Worm (Caenorhabditis elegans) whole organism, midembryonic: ENCODE data around the gene ugt-41.

Experiments
- T22C8.4 ChIP-seq: fragments of 200-800 bp; sonication (Bioruptor generic); IDR thresholded peaks from 2 replicates; pipeline ENCODE4 v1.3.6; 2022; ENCODE audit warnings: missing genetic modification characterization, missing compliant biosample characterization
- cog-1 ChIP-seq: sonication (generic microtip); optimal IDR thresholded peaks from 2 replicates; lab custom pipeline; 2016; ENCODE audit warnings: missing genetic modification characterization, missing compliant biosample characterization
- flt-1 ChIP-seq: fragments of 200-800 bp; sonication (Bioruptor generic); IDR thresholded peaks from 2 replicates; pipeline ENCODE4 v1.3.6; 2022; ENCODE audit warnings: missing genetic modification characterization, missing compliant biosample characterization
- klf-2 ChIP-seq: fragments of 200-800 bp; sonication (Bioruptor generic); conservative IDR thresholded peaks from 2 replicates; pipeline ENCODE4 v1.3.6; 2022; ENCODE audit warnings: missing genetic modification reagents, missing genetic modification characterization, missing compliant biosample characterization
- med-1 ChIP-seq: sonication (generic microtip); optimal IDR thresholded peaks from 2 replicates; lab custom pipeline; 2017; ENCODE audit warnings: missing genetic modification characterization, mild to moderate bottlenecking, missing compliant biosample characterization, antibody characterized with exemption, missing genetic modification reagents; ENCODE audit not compliant: insufficient read depth
- ref-1 ChIP-seq: fragments of 200-800 bp; sonication (Bioruptor generic); conservative IDR thresholded peaks from 2 replicates; pipeline ENCODE4 v1.3.6; 2022; ENCODE audit warnings: missing genetic modification reagents, missing genetic modification characterization, missing compliant biosample characterization
- tab-1 ChIP-seq: fragments of 200-800 bp; sonication (Bioruptor generic); IDR thresholded peaks from 2 replicates; pipeline ENCODE4 v1.3.6; 2022; ENCODE audit warnings: missing genetic modification characterization, missing compliant biosample characterization
- ztf-23 ChIP-seq: fragments of 200-800 bp; sonication (Bioruptor generic); IDR thresholded peaks from 2 replicates; pipeline ENCODE4 v1.3.6; 2022; ENCODE audit warnings: missing genetic modification reagents, missing genetic modification characterization, missing compliant biosample characterization
- ztf-29 ChIP-seq: fragments of 200-800 bp; sonication (Bioruptor generic); IDR thresholded peaks from 2 replicates; pipeline ENCODE4 v1.3.6; 2022; ENCODE audit warnings: missing genetic modification reagents, missing genetic modification characterization, missing compliant biosample characterization

Gene ugt-41

DNA sequence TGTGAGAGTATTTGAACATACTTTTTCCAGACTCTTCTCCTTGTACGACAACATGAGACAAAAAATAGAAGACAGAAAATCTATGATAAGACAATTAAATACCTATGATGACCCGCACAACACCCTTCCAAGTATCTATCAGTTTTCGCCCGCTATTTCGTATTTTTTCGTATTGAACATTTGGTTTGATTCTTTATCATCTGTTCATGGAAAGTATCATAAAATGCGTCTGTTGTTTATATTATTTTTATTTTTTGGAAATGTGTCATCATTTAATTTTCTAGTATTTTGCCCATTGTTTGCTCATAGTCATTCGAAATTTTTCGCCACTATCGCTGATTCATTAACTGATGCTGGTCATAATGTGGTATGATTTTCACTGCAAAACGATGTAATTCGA is 6.3 kb downstream of the ugt-41 start, which contains the start of gene ugt-39:
ugt-39 (plus strand) TSS at position 54 of the 400 bp plus-strand sequence.
- TF ChIP-seq klf-2 (GFP tag; lab: Robert Waterston, UW) (no peak), ztf-29 (GFP tag; lab: Robert Waterston, UW) (no peak), ztf-23 (GFP tag; lab: Robert Waterston, UW) (no peak), cog-1 (tag; lab: Kevin White, UChicago) (no peak), ref-1 (no peak), tab-1 (GFP tag; lab: Robert Waterston, UW) (no peak), T22C8.4 (GFP tag; lab: Robert Waterston, UW) (no peak), flt-1 (GFP tag; lab: Robert Waterston, UW) (no peak), med-1 (GFP tag; lab: Kevin White, UChicago) (no peak)

ce11 chrV:7156079-7156478 is 7.3 kb downstream of the ugt-41 start, which contains the start of gene F10D2.10:
Gene F10D2.10 (minus strand): TSS chrV:7156179.
- no peak for TF ChIP-seq ztf-29 (GFP tag; lab: Robert Waterston, UW)
- no peak for TF ChIP-seq ztf-23 (GFP tag; lab: Robert Waterston, UW)
- TF ChIP-seq T22C8.4 (GFP tag; lab: Robert Waterston, UW), result no peak
- no peak for TF ChIP-seq med-1 (GFP tag; lab: Kevin White, UChicago)
- TF ChIP-seq flt-1 (GFP tag; lab: Robert Waterston, UW), result no peak
- TF ChIP-seq klf-2 (GFP tag; lab: Robert Waterston, UW), result no peak
- TF ChIP-seq cog-1 (tag; lab: Kevin White, UChicago), result no peak

- TF ChIP-seq cog-1 (tag; lab: Kevin White, UChicago), result no peak
- no peak for TF ChIP-seq med-1 (GFP tag; lab: Kevin White, UChicago)
- no peak for TF ChIP-seq ztf-29 (GFP tag; lab: Robert Waterston, UW)
- no peak for TF ChIP-seq flt-1 (GFP tag; lab: Robert Waterston, UW)
- no peak for TF ChIP-seq tab-1 (GFP tag; lab: Robert Waterston, UW)
- TF ChIP-seq T22C8.4 (GFP tag; lab: Robert Waterston, UW), result no peak
- TF ChIP-seq ztf-23 (GFP tag; lab: Robert Waterston, UW), result no peak
- no peak for TF ChIP-seq klf-2 (GFP tag; lab: Robert Waterston, UW)
- TF ChIP-seq ref-1, result no peak
Observed at ce11 chrV:7153046-7153445, 10.3 kb downstream of the ugt-41 start, which contains the start of gene fat-7. Gene fat-7 (minus strand): TSS chrV:7153146.

DNA sequence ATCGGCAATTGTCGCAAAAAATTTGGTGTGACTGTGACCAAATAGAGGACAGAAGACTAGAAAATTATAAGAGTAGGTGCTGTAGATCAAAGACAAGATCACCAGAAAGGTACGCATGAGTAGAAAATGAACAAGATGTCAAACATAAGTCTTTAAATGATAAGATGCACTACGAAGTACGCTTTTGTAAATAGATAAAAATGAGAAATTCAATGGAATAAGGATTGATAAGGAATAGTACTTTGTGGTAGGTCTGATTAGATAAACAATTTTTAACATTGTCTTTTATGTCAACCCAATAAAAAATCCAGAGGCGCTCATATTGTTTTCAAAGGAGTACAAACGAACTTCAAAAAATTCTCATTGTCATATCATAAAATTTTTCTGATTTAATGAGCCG is 12.8 kb downstream of the ugt-41 start, which contains the start of gene F10D2.8:
F10D2.8 (minus strand) TSS at position 145 of the 400 bp plus-strand sequence.
- TF ChIP-seq tab-1 (GFP tag; lab: Robert Waterston, UW) (no peak), ref-1 (no peak), med-1 (GFP tag; lab: Kevin White, UChicago) (no peak), cog-1 (tag; lab: Kevin White, UChicago) (no peak), ztf-23 (GFP tag; lab: Robert Waterston, UW) (no peak), T22C8.4 (GFP tag; lab: Robert Waterston, UW) (no peak), flt-1 (GFP tag; lab: Robert Waterston, UW) (no peak), ztf-29 (GFP tag; lab: Robert Waterston, UW) (no peak), klf-2 (GFP tag; lab: Robert Waterston, UW) (no peak)

- no peak for TF ChIP-seq T22C8.4 (GFP tag; lab: Robert Waterston, UW)
- TF ChIP-seq ztf-29 (GFP tag; lab: Robert Waterston, UW), result no peak
- TF ChIP-seq ztf-23 (GFP tag; lab: Robert Waterston, UW), result no peak
- TF ChIP-seq ref-1, result no peak
- TF ChIP-seq cog-1 (tag; lab: Kevin White, UChicago), result no peak
- no peak for TF ChIP-seq klf-2 (GFP tag; lab: Robert Waterston, UW)
- TF ChIP-seq tab-1 (GFP tag; lab: Robert Waterston, UW), result no peak
- no peak for TF ChIP-seq flt-1 (GFP tag; lab: Robert Waterston, UW)
- no peak for TF ChIP-seq med-1 (GFP tag; lab: Kevin White, UChicago)
Observed at ce11 chrV:7147370-7147769, 16.0 kb downstream of the ugt-41 start, which contains the start of gene ugt-38. Gene ugt-38 (minus strand): TSS chrV:7147470.

- TF ChIP-seq ref-1 (no peak), klf-2 (GFP tag; lab: Robert Waterston, UW) (no peak), ztf-29 (GFP tag; lab: Robert Waterston, UW) (no peak), med-1 (GFP tag; lab: Kevin White, UChicago) (no peak), tab-1 (GFP tag; lab: Robert Waterston, UW) (no peak), cog-1 (tag; lab: Kevin White, UChicago) (no peak), T22C8.4 (GFP tag; lab: Robert Waterston, UW) (no peak), flt-1 (GFP tag; lab: Robert Waterston, UW) (no peak), ztf-23 (GFP tag; lab: Robert Waterston, UW) (no peak)
Observed at ce11 chrV:7145250-7145850, 18.0 kb downstream of the ugt-41 start, which contains the start of gene ugt-37. Gene ugt-37 (minus strand): TSS chrV:7145318.

DNA sequence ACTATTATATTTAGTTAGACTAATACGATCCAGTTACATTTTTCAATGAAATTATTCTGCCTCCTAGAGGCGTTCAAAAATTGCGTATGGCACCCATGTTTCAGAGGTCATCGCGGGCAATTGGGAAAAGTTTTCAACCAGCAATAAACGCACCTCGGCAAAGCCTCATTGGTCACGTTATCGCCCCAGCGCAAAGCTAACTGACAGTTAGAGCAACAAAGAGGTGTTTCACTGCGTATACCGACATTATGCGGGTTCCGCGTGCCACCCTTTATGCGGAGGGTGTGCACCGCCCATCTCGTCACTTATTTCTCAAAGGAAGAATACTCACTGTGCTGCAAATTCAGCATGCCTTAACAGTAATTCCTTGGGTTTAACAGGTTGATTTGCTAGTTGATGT is 20.7 kb downstream of the ugt-41 start:
- no peak for TF ChIP-seq ztf-29 (GFP tag; lab: Robert Waterston, UW)
- no peak for TF ChIP-seq tab-1 (GFP tag; lab: Robert Waterston, UW)
- no peak for TF ChIP-seq klf-2 (GFP tag; lab: Robert Waterston, UW)
- TF ChIP-seq T22C8.4 (GFP tag; lab: Robert Waterston, UW), result no peak
- TF ChIP-seq flt-1 (GFP tag; lab: Robert Waterston, UW), result no peak
- no peak for TF ChIP-seq ref-1
- no peak for TF ChIP-seq cog-1 (tag; lab: Kevin White, UChicago)
- TF ChIP-seq ztf-23 (GFP tag; lab: Robert Waterston, UW), result no peak
- no peak for TF ChIP-seq med-1 (GFP tag; lab: Kevin White, UChicago)

DNA sequence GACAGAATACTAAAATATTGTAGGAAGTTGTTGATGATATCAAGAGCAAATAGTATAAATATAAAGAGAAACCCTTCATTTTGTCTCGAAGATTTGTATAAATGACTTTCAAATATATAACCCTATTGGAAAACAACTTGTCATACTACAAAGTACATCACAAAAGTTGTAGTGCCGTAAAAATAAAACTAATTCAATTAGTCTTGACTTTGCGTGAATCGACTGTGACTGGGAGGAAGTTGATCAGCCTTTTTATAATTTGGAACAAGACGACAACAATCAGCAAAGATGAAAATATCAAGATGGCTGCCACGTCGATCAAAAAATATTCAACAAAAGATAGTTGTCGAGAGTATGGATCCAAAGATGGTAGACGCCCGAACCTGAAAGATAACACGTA is 21.5 kb downstream of the ugt-41 start, which contains the start of gene ugt-40:
ugt-40 (minus strand) TSS at position 101 of the 400 bp plus-strand sequence.
- no peak for TF ChIP-seq tab-1 (GFP tag; lab: Robert Waterston, UW)
- TF ChIP-seq flt-1 (GFP tag; lab: Robert Waterston, UW), result no peak

DNA sequence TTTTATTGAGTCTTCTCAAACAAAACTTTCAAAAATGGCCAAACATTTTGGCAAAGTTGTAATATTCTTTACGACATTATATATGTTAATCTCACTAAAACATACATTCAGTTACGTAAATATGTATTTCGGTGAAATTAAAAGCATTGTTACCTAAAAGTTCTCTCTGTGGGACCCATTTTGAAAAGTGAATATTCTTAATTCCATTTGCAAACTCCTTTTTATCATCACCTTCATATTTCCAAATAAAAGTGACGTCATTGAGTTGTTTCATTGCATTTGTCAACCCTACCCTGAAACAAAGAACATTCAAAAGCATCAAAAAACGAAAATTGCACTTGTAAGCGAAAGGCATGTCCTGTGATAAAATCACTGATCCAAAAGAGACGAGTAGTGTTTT is 23.0 kb downstream of the ugt-41 start:
- TF ChIP-seq klf-2 (GFP tag; lab: Robert Waterston, UW), result no peak
- TF ChIP-seq ref-1, result no peak
- no peak for TF ChIP-seq T22C8.4 (GFP tag; lab: Robert Waterston, UW)
- no peak for TF ChIP-seq med-1 (GFP tag; lab: Kevin White, UChicago)
- TF ChIP-seq ztf-29 (GFP tag; lab: Robert Waterston, UW), result no peak
- TF ChIP-seq cog-1 (tag; lab: Kevin White, UChicago), result no peak
- TF ChIP-seq ztf-23 (GFP tag; lab: Robert Waterston, UW), result no peak
- TF ChIP-seq tab-1 (GFP tag; lab: Robert Waterston, UW), result no peak
- no peak for TF ChIP-seq flt-1 (GFP tag; lab: Robert Waterston, UW)
